Fruit fly (Drosophila melanogaster) Kc167 (cell line): ENCODE results near the gene Or67d.

ENCODE experiments used
- Myc ChIP-seq: fragments of >200 bp; optimal IDR thresholded peaks from 2 replicates; lab custom pipeline; 2017; ENCODE audit warnings: missing external identifiers
- Sin3A ChIP-seq: fragments of >200 bp; optimal IDR thresholded peaks from 2 replicates; lab custom pipeline; 2018; ENCODE audit warnings: missing external identifiers
- h ChIP-seq: fragments of >200 bp; optimal IDR thresholded peaks from 3 replicates; lab custom pipeline; 2018; ENCODE audit warnings: missing external identifiers
- insv ChIP-seq: fragments of >200 bp; optimal IDR thresholded peaks from 3 replicates; lab custom pipeline; 2018; ENCODE audit warnings: missing external identifiers
- psq ChIP-seq: fragments of >200 bp; optimal IDR thresholded peaks from 2 replicates; lab custom pipeline; 2017; ENCODE audit warnings: missing external identifiers
- ttk ChIP-seq: sonication (Bioruptor generic); optimal IDR thresholded peaks from 2 replicates; lab custom pipeline; 2017; ENCODE audit warnings: missing external identifiers

DNA sequence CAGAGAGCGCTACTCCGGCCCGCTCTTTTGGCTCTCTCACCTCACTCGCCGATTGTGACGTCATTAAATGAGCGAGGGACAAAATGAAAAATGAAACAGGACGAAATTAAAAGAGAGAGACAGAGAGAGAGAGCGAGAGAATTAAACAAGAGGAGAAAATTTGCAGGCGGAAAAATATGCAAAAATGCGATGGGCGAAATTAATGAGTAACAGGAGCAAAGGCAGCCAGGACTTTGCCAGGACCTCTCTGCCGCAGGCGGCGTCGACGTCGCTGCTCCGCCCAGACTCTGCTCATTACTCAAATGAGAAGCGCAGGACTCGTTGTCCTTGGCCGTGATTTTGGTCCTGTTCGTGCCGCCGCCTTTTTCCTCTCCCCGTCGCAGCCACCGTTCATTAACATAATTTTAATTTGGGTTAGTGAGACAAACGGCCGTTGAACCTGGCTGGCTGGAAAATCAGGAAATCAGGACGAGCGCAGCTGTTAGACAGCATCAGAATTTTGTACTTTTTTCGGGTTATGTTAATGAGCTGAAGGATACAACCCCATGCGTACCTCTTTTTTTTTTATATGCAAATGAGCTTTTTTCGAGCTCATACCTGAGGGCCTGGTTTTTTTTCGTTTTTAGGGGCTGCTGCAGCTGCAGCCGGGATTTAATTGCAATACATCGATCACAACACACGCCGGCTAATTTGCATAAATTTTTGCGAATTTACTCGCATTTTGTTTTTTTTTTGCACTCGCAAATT, 35.2 kb downstream of the Or67d start:
- TF ChIP-seq h (lab: Kevin White, UChicago) (no peak), insv (lab: Kevin White, UChicago) (no peak), Sin3A (lab: Kevin White, UChicago) (no peak), psq (no peak), Myc (no peak), ttk (no peak)
